Fruit fly (Drosophila melanogaster): ENCODE data around the gene CG9192.

CG9192 gene

DNA sequence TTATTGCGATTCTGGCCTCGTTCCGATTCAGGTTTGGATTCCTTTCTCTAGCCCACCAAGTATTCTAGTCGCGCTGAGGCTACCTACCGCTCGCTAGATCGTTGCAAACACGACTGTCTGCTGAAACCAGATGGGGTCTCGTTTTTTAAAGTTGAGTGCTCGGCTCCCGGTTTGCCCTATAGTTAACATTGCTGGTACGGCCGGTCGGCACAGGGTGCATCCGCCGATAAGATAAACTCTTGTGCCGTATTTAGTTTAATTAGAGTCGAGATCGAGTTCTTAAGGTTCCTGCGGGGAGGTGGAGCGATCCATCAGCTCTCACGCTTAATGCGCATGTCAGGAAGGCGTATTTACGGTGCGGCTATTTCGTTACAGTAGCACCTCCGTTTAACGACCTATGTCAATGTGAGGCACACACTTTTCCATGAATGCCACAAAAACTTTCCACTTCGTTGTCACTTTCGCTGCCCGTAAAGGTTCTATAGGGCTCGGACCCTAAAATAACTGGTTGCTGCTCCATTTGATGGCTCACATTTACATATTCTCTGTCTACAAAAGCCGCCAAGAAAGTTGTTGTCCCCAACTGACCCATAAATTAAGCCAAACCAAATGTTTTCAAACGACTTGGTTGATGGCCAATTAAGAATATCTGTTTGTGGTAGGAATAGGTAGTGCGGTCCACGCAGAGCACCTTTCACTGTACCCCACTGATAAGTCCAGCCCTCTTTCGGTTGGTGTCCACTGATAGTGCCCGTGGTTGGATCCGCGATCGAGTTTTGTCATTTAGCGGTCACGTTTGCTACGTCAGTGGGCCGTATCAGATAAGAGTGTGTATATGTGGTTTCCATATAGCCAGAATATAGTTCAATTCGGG lies 33.2 kb downstream of the CG9192 start, which contains the start of gene CG9119 (continued):
- TF ChIP-seq CG11294 (GFP tag; IDR thresholded peaks at IDR 0.05) (no peak), topi (GFP tag; optimal IDR thresholded peaks at IDR 0.05) (peak; percentile 18), CG6792 (GFP tag; optimal IDR thresholded peaks at IDR 0.05) (peak; percentile 29), CG8119 (GFP tag; IDR thresholded peaks at IDR 0.05) (peak; percentile 31; the same call in 1 of the 3 replicates), CG9139 (GFP tag; optimal IDR thresholded peaks at IDR 0.05) (peak; percentile 61), esn (GFP tag; optimal IDR thresholded peaks at IDR 0.05) (peak; percentile 30), eg (GFP tag; IDR thresholded peaks at IDR 0.05) (no peak), dac (GFP tag; optimal IDR thresholded peaks at IDR 0.05) (no peak), fd59A (GFP tag; optimal IDR thresholded peaks at IDR 0.05) (peak; percentile 33), Met (GFP tag; optimal IDR thresholded peaks at IDR 0.05) (peak; percentile 18), CG8319 (GFP tag; optimal IDR thresholded peaks at IDR 0.05) (peak; percentile 31), pdm3 (GFP tag; optimal IDR thresholded peaks at IDR 0.05) (peak; percentile 35), Smox (GFP tag; optimal IDR thresholded peaks at IDR 0.05) (no peak), CG7368 (GFP tag; optimal IDR thresholded peaks at IDR 0.05) (no peak)

DNA sequence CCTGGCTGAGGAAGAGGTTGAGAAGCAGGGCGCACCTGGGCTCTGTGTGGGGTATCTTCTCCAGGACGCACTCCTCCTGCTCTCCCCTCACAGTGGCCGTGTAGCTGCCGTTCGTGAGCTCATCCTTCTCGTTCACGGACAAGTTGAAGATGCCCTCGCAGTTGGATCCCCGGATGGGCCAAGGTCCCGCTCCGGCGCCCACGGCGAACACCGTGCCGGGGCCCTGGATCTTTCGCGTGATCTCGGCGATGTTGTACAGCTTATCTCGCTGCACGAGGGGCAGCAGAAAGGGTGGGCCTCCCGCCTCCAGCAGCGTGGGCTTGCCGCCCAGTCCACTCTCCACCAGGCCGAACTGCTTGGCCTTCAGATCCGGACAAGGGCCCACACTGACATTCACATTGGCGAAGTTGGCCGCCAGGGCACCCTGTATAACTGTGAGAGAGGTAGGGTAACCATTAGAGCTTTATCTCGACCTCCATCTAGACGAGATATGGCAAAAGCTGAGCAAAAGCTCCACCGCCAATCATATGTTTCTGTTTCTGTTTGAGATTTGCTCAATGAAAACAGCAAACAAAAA lies 34.2 kb downstream of the CG9192 start:
- no peak for TF ChIP-seq Smox (GFP tag; optimal IDR thresholded peaks at IDR 0.05)
- TF ChIP-seq CG6163 (GFP tag; IDR thresholded peaks at IDR 0.05), result peak; percentile 34; the same call in 1 of the 3 replicates

DNA sequence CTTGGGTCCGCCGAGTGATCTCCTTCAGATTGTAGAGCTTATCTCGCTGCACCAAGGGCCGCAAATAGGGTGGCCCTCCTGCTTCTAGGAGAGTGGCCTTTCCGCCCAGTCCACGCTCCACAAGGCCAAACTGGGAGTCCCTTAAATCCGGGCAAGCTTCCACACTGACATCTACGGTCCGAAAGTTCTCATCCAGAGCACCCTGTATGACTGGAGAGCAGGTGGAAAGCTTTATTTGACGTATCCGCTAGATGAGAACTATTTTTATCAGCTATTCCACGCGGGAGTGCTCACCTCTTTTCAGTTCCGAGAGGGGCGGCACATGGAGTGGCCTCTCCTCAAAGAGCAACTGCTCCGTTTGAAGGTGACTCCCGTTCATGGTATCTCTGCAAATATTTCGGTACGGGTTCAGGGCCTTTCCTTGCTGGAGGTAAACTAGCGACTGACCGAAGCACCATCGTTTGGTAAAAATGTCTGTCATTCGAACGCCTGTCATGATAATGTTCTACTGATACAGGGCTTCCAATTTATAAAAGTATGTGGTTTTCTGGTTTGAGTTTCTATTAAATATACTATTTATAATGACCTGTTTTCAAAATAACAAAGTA lies 35.4 kb downstream of the CG9192 start, which contains the start of gene meep:
Gene meep, minus strand, starts transcription at position 449 of the 608 bp plus-strand sequence.
- TF ChIP-seq CG10631 (GFP tag; optimal IDR thresholded peaks at IDR 0.05) (no peak), svp (GFP tag) (peak; percentile 70)

DNA sequence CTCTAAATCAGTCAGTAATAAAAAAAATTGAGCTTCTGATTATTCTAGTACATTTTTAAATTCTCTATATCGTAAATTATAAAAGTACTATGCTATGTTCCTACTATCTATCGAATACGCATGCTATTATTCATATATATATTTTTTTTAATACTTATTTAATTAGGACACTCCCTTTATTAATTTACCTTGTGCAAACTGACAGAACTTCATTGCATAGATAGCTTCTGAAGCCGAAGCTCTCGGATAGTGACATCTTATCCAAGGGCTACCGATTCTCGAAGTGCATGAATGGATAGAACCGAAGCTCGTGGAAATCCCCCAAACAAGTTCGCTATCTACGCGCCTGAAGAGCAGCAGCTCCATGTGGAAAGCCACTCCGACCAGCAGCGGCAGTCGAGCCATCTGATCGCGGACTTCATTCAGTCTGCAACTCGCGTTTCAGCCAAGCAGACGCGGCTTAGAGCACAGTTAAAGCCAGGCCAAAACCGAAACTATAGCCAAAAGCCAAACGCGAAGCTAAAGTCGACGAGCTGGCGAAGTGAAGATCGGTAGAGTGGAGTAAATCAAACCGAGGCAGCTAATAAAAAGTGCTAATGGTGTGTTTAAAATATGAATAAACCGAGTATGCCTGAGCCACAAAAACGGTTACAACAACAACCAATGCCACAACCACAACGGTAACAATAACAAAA lies 37.6 kb downstream of the CG9192 start, which contains the start of gene mwh:
Gene mwh, plus strand, starts transcription at position 430 of the 695 bp plus-strand sequence.
- TF ChIP-seq CG11902 (GFP tag; optimal IDR thresholded peaks at IDR 0.05) (no peak), cyc (GFP tag; optimal IDR thresholded peaks at IDR 0.05) (no peak), OdsH (GFP tag; optimal IDR thresholded peaks at IDR 0.05) (no peak), Hr38 (GFP tag; optimal IDR thresholded peaks at IDR 0.05) (no peak), dsx (GFP tag; optimal IDR thresholded peaks at IDR 0.05; ENCODE audit: poor library complexity, severe bottlenecking) (no peak), CG10631 (GFP tag; optimal IDR thresholded peaks at IDR 0.05) (no peak), CG3032 (tag; optimal IDR thresholded peaks at IDR 0.05) (no peak), Eip75B (GFP tag; optimal IDR thresholded peaks at IDR 0.05) (no peak), CG11762 (GFP tag; optimal IDR thresholded peaks at IDR 0.05; ENCODE audit: insufficient read depth) (no peak), vri (GFP tag; optimal IDR thresholded peaks at IDR 0.05) (no peak), Ets96B (tag; optimal IDR thresholded peaks at IDR 0.05) (no peak), CG8632 (GFP tag; optimal IDR thresholded peaks at IDR 0.05) (no peak), pdm3 (GFP tag; optimal IDR thresholded peaks at IDR 0.05) (no peak), spab (GFP tag; optimal IDR thresholded peaks at IDR 0.05) (no peak), achi (GFP tag; optimal IDR thresholded peaks at IDR 0.05) (no peak), fd59A (GFP tag; optimal IDR thresholded peaks at IDR 0.05) (no peak), lz (GFP tag; optimal IDR thresholded peaks at IDR 0.05) (no peak), CG15336 (GFP tag; IDR thresholded peaks at IDR 0.05) (no peak), Ets21C (GFP tag; optimal IDR thresholded peaks at IDR 0.05) (no peak), CG32006 (GFP tag; optimal IDR thresholded peaks at IDR 0.05) (peak; percentile 86), CG3919 (GFP tag; optimal IDR thresholded peaks at IDR 0.05) (no peak), Smox (GFP tag; optimal IDR thresholded peaks at IDR 0.05) (no peak), CG1621 (tag; optimal IDR thresholded peaks at IDR 0.05) (no peak), Blimp-1 (GFP tag; optimal IDR thresholded peaks at IDR 0.05) (no peak), Lpt (GFP tag; optimal IDR thresholded peaks at IDR 0.05) (no peak), CG7368 (GFP tag; optimal IDR thresholded peaks at IDR 0.05) (no peak), Gug (GFP tag; IDR thresholded peaks at IDR 0.05) (no peak), CG31627 (GFP tag; optimal IDR thresholded peaks at IDR 0.05) (no peak), CG8319 (GFP tag; optimal IDR thresholded peaks at IDR 0.05) (no peak), CG6276 (GFP tag; optimal IDR thresholded peaks at IDR 0.05) (peak; percentile 4), CG6792 (GFP tag; optimal IDR thresholded peaks at IDR 0.05) (no peak)

All from whole organism, prepupa.